Worm (Caenorhabditis elegans) whole organism, L4 larva: ENCODE data around the gene T09B9.5.

Experiments used
- D1046.2 ChIP-seq: fragments of 200-800 bp; sonication (Bioruptor generic); IDR thresholded peaks from 2 replicates; pipeline ENCODE4 v1.3.6; 2022; ENCODE audit warnings: missing genetic modification characterization, missing compliant biosample characterization
- R02D3.7 ChIP-seq: fragments of 150-350 bp; sonication (generic microtip); optimal IDR thresholded peaks from 3 replicates; lab custom pipeline; 2014; ENCODE audit warnings: missing biosample characterization, missing genetic modification characterization
- T20F7.1 ChIP-seq: fragments of 200-800 bp; sonication (Bioruptor generic); optimal IDR thresholded peaks from 2 replicates; lab custom pipeline; 2018; ENCODE audit warnings: mild to moderate bottlenecking, missing genetic modification characterization, missing compliant biosample characterization
- T26A8.4 ChIP-seq: fragments of 200-800 bp; sonication (Bioruptor generic); IDR thresholded peaks from 2 replicates; pipeline ENCODE4 v1.3.6; 2022; ENCODE audit warnings: missing genetic modification characterization, missing compliant biosample characterization
- Y105C5A.15 ChIP-seq: fragments of 200-800 bp; sonication (Bioruptor generic); IDR thresholded peaks from 2 replicates; pipeline ENCODE4 v1.3.6; 2022; ENCODE audit warnings: missing genetic modification characterization, missing compliant biosample characterization
- Y5F2A.4 ChIP-seq: fragments of 200-800 bp; sonication (Bioruptor generic); optimal IDR thresholded peaks from 2 replicates; lab custom pipeline; 2018; ENCODE audit warnings: mild to moderate bottlenecking, missing genetic modification characterization, missing compliant biosample characterization
- ZK337.2 ChIP-seq: fragments of 200-800 bp; sonication (Bioruptor generic); IDR thresholded peaks from 2 replicates; pipeline ENCODE4 v1.3.6; 2022; ENCODE audit warnings: missing genetic modification reagents, missing genetic modification characterization, missing compliant biosample characterization
- ZK546.5 ChIP-seq, 2 experiments: sonication (generic microtip); optimal IDR thresholded peaks; 2 replicates each; lab custom pipeline; 2017; ENCODE audit warnings: missing biosample characterization in 2 of 2, missing genetic modification characterization in 2 of 2
- aha-1 ChIP-seq: fragments of 150-350 bp; peaks from one replicate; lab custom pipeline; 2014; ENCODE audit warnings: missing biosample characterization, missing genetic modification characterization
- ama-1 ChIP-seq: fragments of 150-350 bp; optimal IDR thresholded peaks from 2 replicates; lab custom pipeline; 2014; ENCODE audit warnings: inconsistent platforms, mixed read lengths
- ceh-32 ChIP-seq: sonication (generic microtip); optimal IDR thresholded peaks from 2 replicates; lab custom pipeline; 2016; ENCODE audit warnings: mild to moderate bottlenecking, missing genetic modification characterization, missing compliant biosample characterization; ENCODE audit not compliant: poor library complexity
- ceh-44 ChIP-seq: fragments of 200-800 bp; sonication (Bioruptor generic); IDR thresholded peaks from 2 replicates; pipeline ENCODE4 v1.3.6; 2022; ENCODE audit warnings: missing genetic modification reagents, missing genetic modification characterization, missing compliant biosample characterization
- cey-2 ChIP-seq: sonication (generic microtip); optimal IDR thresholded peaks from 3 replicates; lab custom pipeline; 2017; ENCODE audit warnings: missing genetic modification characterization, mild to moderate bottlenecking, missing compliant biosample characterization, antibody characterized with exemption, borderline replicate concordance; ENCODE audit not compliant: insufficient read depth
- daf-12 ChIP-seq: fragments of 150-350 bp; optimal IDR thresholded peaks from 2 replicates; lab custom pipeline; 2014; ENCODE audit warnings: missing biosample characterization, missing genetic modification reagents, missing genetic modification characterization
- dmd-6 ChIP-seq: fragments of 200-800 bp; sonication (Bioruptor generic); IDR thresholded peaks from 2 replicates; pipeline ENCODE4 v1.3.6; 2022; ENCODE audit warnings: missing genetic modification reagents, missing genetic modification characterization, missing compliant biosample characterization
- dmd-8 ChIP-seq: fragments of 200-800 bp; sonication (Bioruptor generic); IDR thresholded peaks from 2 replicates; pipeline ENCODE4 v1.3.6; 2022; ENCODE audit warnings: missing genetic modification characterization, missing compliant biosample characterization
- dve-1 ChIP-seq: sonication (generic microtip); optimal IDR thresholded peaks from 2 replicates; lab custom pipeline; 2017; ENCODE audit warnings: antibody characterized with exemption, mild to moderate bottlenecking, missing genetic modification characterization, missing compliant biosample characterization; ENCODE audit not compliant: insufficient read depth
- gei-8 ChIP-seq: fragments of 200-800 bp; sonication (Bioruptor generic); optimal IDR thresholded peaks from 2 replicates; lab custom pipeline; 2018; ENCODE audit warnings: mild to moderate bottlenecking, missing genetic modification characterization, missing compliant biosample characterization
- hif-1 ChIP-seq, 2 experiments: sonication (generic microtip); optimal IDR thresholded peaks; 2 replicates each; lab custom pipeline; 2016 to 2017; ENCODE audit warnings: missing compliant biosample characterization in 2 of 2, missing genetic modification characterization in 2 of 2, missing genetic modification reagents in 2 of 2, missing genotype in 2 of 2, mild to moderate bottlenecking in 1 of 2
- hlh-11 ChIP-seq: fragments of 200-800 bp; sonication (Bioruptor generic); optimal IDR thresholded peaks from 2 replicates; lab custom pipeline; 2018; ENCODE audit warnings: mild to moderate bottlenecking, missing genetic modification characterization, missing compliant biosample characterization
- hlh-30 ChIP-seq: sonication (generic microtip); optimal IDR thresholded peaks from 2 replicates; lab custom pipeline; 2017; ENCODE audit warnings: antibody characterized with exemption, mild to moderate bottlenecking, missing genetic modification characterization, missing compliant biosample characterization; ENCODE audit not compliant: insufficient read depth
- lin-1 ChIP-seq: fragments of 200-800 bp; sonication (Bioruptor generic); IDR thresholded peaks from 2 replicates; pipeline ENCODE4 v1.3.6; 2022; ENCODE audit warnings: missing genetic modification reagents, missing genetic modification characterization, missing compliant biosample characterization
- lin-13 ChIP-seq: fragments of 150-350 bp; optimal IDR thresholded peaks from 2 replicates; lab custom pipeline; 2014; ENCODE audit warnings: missing biosample characterization, missing genetic modification reagents, missing genetic modification characterization
- lin-29 ChIP-seq: fragments of 200-800 bp; sonication (Bioruptor generic); IDR thresholded peaks from 2 replicates; pipeline ENCODE4 v1.3.6; 2022; ENCODE audit warnings: missing genetic modification reagents, missing genetic modification characterization, missing compliant biosample characterization
- lin-38 ChIP-seq: fragments of 200-800 bp; sonication (Bioruptor generic); IDR thresholded peaks from 2 replicates; pipeline ENCODE4 v1.3.6; 2022; ENCODE audit warnings: missing genetic modification reagents, missing genetic modification characterization, missing compliant biosample characterization
- lir-3 ChIP-seq: sonication (generic microtip); optimal IDR thresholded peaks from 2 replicates; lab custom pipeline; 2016; ENCODE audit warnings: mild to moderate bottlenecking, missing genetic modification characterization, missing compliant biosample characterization
- lsy-2 ChIP-seq, 2 experiments: fragments of 150-350 bp in 1 of 2; sonication (generic microtip) in 1 of 2; optimal IDR thresholded peaks; 2 replicates each; lab custom pipeline; 2014 to 2017; ENCODE audit warnings: missing biosample characterization in 2 of 2, missing genetic modification characterization in 2 of 2
- mdt-29 ChIP-seq: fragments of 200-800 bp; sonication (Bioruptor generic); IDR thresholded peaks from 2 replicates; pipeline ENCODE4 v1.3.6; 2022; ENCODE audit warnings: missing genetic modification reagents, missing genetic modification characterization, missing compliant biosample characterization
- mep-1 ChIP-seq: fragments of 150-350 bp; sonication (generic microtip); optimal IDR thresholded peaks from 3 replicates; lab custom pipeline; 2014; ENCODE audit warnings: missing biosample characterization, missing genetic modification characterization
- mxl-3 ChIP-seq: fragments of 200-800 bp; sonication (Bioruptor generic); optimal IDR thresholded peaks from 2 replicates; lab custom pipeline; 2018; ENCODE audit warnings: mild to moderate bottlenecking, missing genetic modification characterization, missing compliant biosample characterization
- nhr-28 ChIP-seq: fragments of 150-350 bp; optimal IDR thresholded peaks from 2 replicates; lab custom pipeline; 2014; ENCODE audit warnings: missing biosample characterization, missing genetic modification characterization
- nhr-42 ChIP-seq: fragments of 200-800 bp; sonication (Bioruptor generic); IDR thresholded peaks from 2 replicates; pipeline ENCODE4 v1.3.6; 2022; ENCODE audit warnings: missing genetic modification characterization, missing compliant biosample characterization
- nhr-48 ChIP-seq: sonication (generic microtip); optimal IDR thresholded peaks from 2 replicates; lab custom pipeline; 2016; ENCODE audit warnings: mild to moderate bottlenecking, missing genetic modification characterization, missing compliant biosample characterization
- nhr-76 ChIP-seq: fragments of 150-350 bp; optimal IDR thresholded peaks from 2 replicates; lab custom pipeline; 2014; ENCODE audit warnings: missing biosample characterization, missing genetic modification characterization
- nhr-77 ChIP-seq: fragments of 150-350 bp; optimal IDR thresholded peaks from 2 replicates; lab custom pipeline; 2014; ENCODE audit warnings: missing biosample characterization, missing genetic modification characterization
- pha-4 ChIP-seq, 2 experiments: fragments of 150-350 bp in 1 of 2; fragments of 200-800 bp in 1 of 2; sonication (Bioruptor generic) in 1 of 2; IDR thresholded peaks in 1 of 2; optimal IDR thresholded peaks in 1 of 2; 2 replicates each; pipeline versions ENCODE4 v1.3.6 to Lab custom; 2014 to 2022; ENCODE audit warnings: missing genetic modification characterization in 2 of 2, missing genetic modification reagents in 2 of 2, missing biosample characterization in 1 of 2, missing compliant biosample characterization in 1 of 2
- php-3 ChIP-seq: fragments of 200-800 bp; sonication (Bioruptor generic); IDR thresholded peaks from 2 replicates; pipeline ENCODE4 v1.3.6; 2022; ENCODE audit warnings: missing genetic modification reagents, missing genetic modification characterization, missing compliant biosample characterization
- rbr-2 ChIP-seq: sonication (generic microtip); optimal IDR thresholded peaks from 2 replicates; lab custom pipeline; 2016; ENCODE audit warnings: missing genotype, missing genetic modification characterization, missing compliant biosample characterization
- skn-1 ChIP-seq: fragments of 150-350 bp; optimal IDR thresholded peaks from 2 replicates; lab custom pipeline; 2014; ENCODE audit warnings: missing biosample characterization, missing genetic modification characterization
- snpc-1.2 ChIP-seq: fragments of 200-800 bp; sonication (Bioruptor generic); IDR thresholded peaks from 2 replicates; pipeline ENCODE4 v1.3.6; 2022; ENCODE audit warnings: missing genetic modification reagents, missing genetic modification characterization, missing compliant biosample characterization
- spr-1 ChIP-seq: sonication (generic microtip); optimal IDR thresholded peaks from 2 replicates; lab custom pipeline; 2016; ENCODE audit warnings: mild to moderate bottlenecking, missing genetic modification characterization, missing compliant biosample characterization
- spr-3 ChIP-seq: fragments of 200-800 bp; sonication (Bioruptor generic); optimal IDR thresholded peaks from 2 replicates; lab custom pipeline; 2018; ENCODE audit warnings: mild to moderate bottlenecking, missing genetic modification characterization, missing compliant biosample characterization
- tag-97 ChIP-seq: fragments of 200-800 bp; sonication (Bioruptor generic); IDR thresholded peaks from 2 replicates; pipeline ENCODE4 v1.3.6; 2022; ENCODE audit warnings: missing genetic modification characterization, missing compliant biosample characterization
- tra-1 ChIP-seq: fragments of 200-800 bp; sonication (Bioruptor generic); IDR thresholded peaks from 2 replicates; pipeline ENCODE4 v1.3.6; 2022; ENCODE audit warnings: missing genetic modification reagents, missing genetic modification characterization, missing compliant biosample characterization
- vab-7 ChIP-seq: fragments of 200-800 bp; sonication (Bioruptor generic); IDR thresholded peaks from 2 replicates; pipeline ENCODE4 v1.3.6; 2022; ENCODE audit warnings: missing genetic modification reagents, missing genetic modification characterization, missing compliant biosample characterization
- zag-1 ChIP-seq: fragments of 150-350 bp; optimal IDR thresholded peaks from 2 replicates; lab custom pipeline; 2014; ENCODE audit warnings: missing biosample characterization, missing genetic modification characterization
- zfp-2 ChIP-seq: sonication (generic microtip); optimal IDR thresholded peaks from 2 replicates; lab custom pipeline; 2016; ENCODE audit warnings: mild to moderate bottlenecking, missing genetic modification characterization, missing compliant biosample characterization
- zfp-3 ChIP-seq: fragments of 200-800 bp; sonication (Bioruptor generic); conservative IDR thresholded peaks from 2 replicates; pipeline ENCODE4 v1.3.6; 2022; ENCODE audit warnings: missing genetic modification reagents, missing genetic modification characterization, missing compliant biosample characterization
- zip-11 ChIP-seq: fragments of 200-800 bp; sonication (Bioruptor generic); IDR thresholded peaks from 2 replicates; pipeline ENCODE4 v1.3.6; 2022; ENCODE audit warnings: missing genetic modification characterization, missing compliant biosample characterization
- zip-2 ChIP-seq: fragments of 150-350 bp; optimal IDR thresholded peaks from 2 replicates; lab custom pipeline; 2014; ENCODE audit warnings: missing biosample characterization, missing genetic modification characterization
- ztf-11 ChIP-seq: fragments of 150-350 bp; optimal IDR thresholded peaks from 2 replicates; lab custom pipeline; 2014; ENCODE audit warnings: missing biosample characterization, missing genetic modification characterization

Gene T09B9.5

ce11 chrX:9822606-9823264 is 45.2 kb downstream of the T09B9.5 start (continued):
- TF ChIP-seq nhr-42 (GFP tag; lab: Robert Waterston, UW): no peak
- no peak for TF ChIP-seq zag-1 (tag; lab: Kevin White, UChicago)
- no peak for TF ChIP-seq lin-13 (GFP tag; lab: Kevin White, UChicago)
- no peak for TF ChIP-seq ZK546.5 (tag; optimal IDR thresholded peaks at IDR 0.05; lab: Kevin White, UChicago)
- TF ChIP-seq nhr-28: peak; percentile 45
- no peak for TF ChIP-seq zip-11
- no peak for TF ChIP-seq T26A8.4
- TF ChIP-seq aha-1: no peak
- peak; percentile 75 for TF ChIP-seq rbr-2 (tag; lab: Kevin White, UChicago)
- no peak for TF ChIP-seq lin-38 (GFP tag; lab: Robert Waterston, UW)
- no peak for TF ChIP-seq lsy-2 (tag; optimal IDR thresholded peaks at IDR 0.05; lab: Kevin White, UChicago)
- TF ChIP-seq nhr-48 (tag; lab: Kevin White, UChicago): no peak
- TF ChIP-seq R02D3.7 (tag; lab: Kevin White, UChicago): no peak
- TF ChIP-seq hif-1 (tag; optimal IDR thresholded peaks at IDR 0.05; lab: Kevin White, UChicago): no peak
- TF ChIP-seq lir-3 (tag; lab: Kevin White, UChicago): no peak
- no peak for TF ChIP-seq Y105C5A.15 (GFP tag; lab: Robert Waterston, UW)
- TF ChIP-seq tra-1: no peak
- TF ChIP-seq hlh-30: peak; percentile 61
- TF ChIP-seq dve-1 (tag; lab: Kevin White, UChicago): peak; percentile 86
- TF ChIP-seq ama-1 (lab: Kevin White, UChicago): no peak
- no peak for TF ChIP-seq dmd-8 (GFP tag; lab: Robert Waterston, UW)
- TF ChIP-seq mxl-3 (GFP tag; lab: Kevin White, UChicago): peak; percentile 40
- TF ChIP-seq hlh-11 (tag; lab: Kevin White, UChicago): peak; percentile 80
- no peak for TF ChIP-seq ceh-32 (tag; lab: Kevin White, UChicago)
- TF ChIP-seq Y5F2A.4 (GFP tag; lab: Kevin White, UChicago): no peak
- no peak for TF ChIP-seq zip-2 (tag; lab: Kevin White, UChicago)
- TF ChIP-seq php-3 (GFP tag; lab: Robert Waterston, UW): 0 out of 2 replicates have a peak, but pooled peaks have one; percentile 15
- TF ChIP-seq skn-1 (tag; lab: Kevin White, UChicago): no peak
- TF ChIP-seq ZK337.2 (GFP tag; lab: Robert Waterston, UW): no peak
- no peak for TF ChIP-seq T20F7.1
- peak; percentile 70 for TF ChIP-seq dmd-6 (GFP tag; lab: Robert Waterston, UW)
- no peak for TF ChIP-seq snpc-1.2
- TF ChIP-seq gei-8: no peak
- no peak for TF ChIP-seq nhr-76 (tag; lab: Kevin White, UChicago)
- no peak for TF ChIP-seq ztf-11
- TF ChIP-seq lin-29 (GFP tag; lab: Robert Waterston, UW): no peak
- TF ChIP-seq D1046.2 (GFP tag; lab: Robert Waterston, UW): no peak
- TF ChIP-seq spr-1 (tag; lab: Kevin White, UChicago): no peak
- TF ChIP-seq daf-12 (tag; lab: Kevin White, UChicago): no peak
- no peak for TF ChIP-seq lin-1 (GFP tag; lab: Robert Waterston, UW)
- no peak for TF ChIP-seq cey-2 (tag; lab: Kevin White, UChicago)
- no peak for TF ChIP-seq spr-3 (GFP tag; lab: Kevin White, UChicago)
- TF ChIP-seq nhr-77: no peak
- TF ChIP-seq tag-97: no peak
- TF ChIP-seq pha-4 (GFP tag; IDR thresholded peaks at IDR 0.05; lab: Robert Waterston, UW): no peak
- peak; percentile 72 for TF ChIP-seq pha-4 (tag; optimal IDR thresholded peaks at IDR 0.05; lab: Kevin White, UChicago)
- no peak for TF ChIP-seq vab-7 (GFP tag; lab: Robert Waterston, UW)
- TF ChIP-seq mep-1: peak; percentile 85
- TF ChIP-seq zfp-2: no peak
- no peak for TF ChIP-seq zfp-3 (GFP tag; lab: Robert Waterston, UW)
- no peak for TF ChIP-seq mdt-29 (GFP tag; lab: Robert Waterston, UW)
- no peak for TF ChIP-seq ceh-44 (GFP tag; lab: Robert Waterston, UW)
